Worm (Caenorhabditis elegans): Measurements from ENCODE around the gene aldo-2.

- no peak for TF ChIP-seq K02D7.2 (tag; optimal IDR thresholded peaks at IDR 0.05)
- TF ChIP-seq ztf-16 (tag; optimal IDR thresholded peaks at IDR 0.05): no peak
- no peak for TF ChIP-seq pha-4 (tag; optimal IDR thresholded peaks at IDR 0.05)
- TF ChIP-seq ceh-22 (tag; optimal IDR thresholded peaks at IDR 0.05): no peak
- TF ChIP-seq ama-1 (optimal IDR thresholded peaks at IDR 0.05): no peak
- TF ChIP-seq dve-1 (tag; optimal IDR thresholded peaks at IDR 0.05): no peak
- TF ChIP-seq madf-2 (tag; optimal IDR thresholded peaks at IDR 0.05): no peak
- TF ChIP-seq unc-86 (tag; optimal IDR thresholded peaks at IDR 0.05): no peak
- no peak for TF ChIP-seq hlh-13 (GFP tag; optimal IDR thresholded peaks at IDR 0.05)
- TF ChIP-seq fkh-10 (GFP tag; optimal IDR thresholded peaks at IDR 0.05): no peak
- TF ChIP-seq C08G9.2 (tag; optimal IDR thresholded peaks at IDR 0.05): no peak
- no peak for TF ChIP-seq sdc-2 (tag; optimal IDR thresholded peaks at IDR 0.05)
Measured at ce11 chrIII:5832442-5832841, 44.0 kb downstream of the aldo-2 start.
